Worm (Caenorhabditis elegans) whole organism, L3 larva: Measurements from ENCODE around the gene his-8.

Experiments
- ama-1 ChIP-seq: fragments of 150-350 bp; optimal IDR thresholded peaks from 2 replicates; lab custom pipeline; 2018
- ceh-16 ChIP-seq: sonication (generic microtip); optimal IDR thresholded peaks from 2 replicates; lab custom pipeline; 2017; ENCODE audit warnings: missing biosample characterization, missing genetic modification characterization
- ceh-82 ChIP-seq: fragments of 150-350 bp; optimal IDR thresholded peaks from 2 replicates; lab custom pipeline; 2014; ENCODE audit warnings: missing biosample characterization, missing genetic modification characterization
- daf-12 ChIP-seq: fragments of 150-350 bp; optimal IDR thresholded peaks from 2 replicates; lab custom pipeline; 2014; ENCODE audit warnings: missing biosample characterization, missing genetic modification reagents, missing genetic modification characterization
- egl-5 ChIP-seq: fragments of 150-350 bp; optimal IDR thresholded peaks from 2 replicates; lab custom pipeline; 2017; ENCODE audit warnings: missing biosample characterization, missing genetic modification reagents, missing genetic modification characterization, inconsistent platforms
- elt-1 ChIP-seq: fragments of 150-350 bp; optimal IDR thresholded peaks from 2 replicates; lab custom pipeline; 2014; ENCODE audit warnings: missing biosample characterization, missing genetic modification characterization
- elt-2 ChIP-seq: sonication (generic microtip); optimal IDR thresholded peaks from 2 replicates; lab custom pipeline; 2016; ENCODE audit warnings: missing genetic modification reagents, mild to moderate bottlenecking, missing genetic modification characterization, missing compliant biosample characterization
- fkh-10 ChIP-seq: sonication (generic microtip); optimal IDR thresholded peaks from 2 replicates; lab custom pipeline; 2017; ENCODE audit warnings: missing biosample characterization, missing genetic modification reagents, missing genetic modification characterization
- hmg-11 ChIP-seq: sonication (generic microtip); optimal IDR thresholded peaks from 2 replicates; lab custom pipeline; 2016; ENCODE audit warnings: missing genetic modification characterization, missing compliant biosample characterization
- lin-15B ChIP-seq: fragments of 150-350 bp; optimal IDR thresholded peaks from 2 replicates; lab custom pipeline; 2014; ENCODE audit warnings: missing biosample characterization, missing genetic modification characterization
- lin-39 ChIP-seq: fragments of 150-350 bp; optimal IDR thresholded peaks from 2 replicates; lab custom pipeline; 2018; ENCODE audit warnings: missing biosample characterization, missing genetic modification reagents, missing genetic modification characterization
- lsy-12 ChIP-seq: sonication (generic microtip); optimal IDR thresholded peaks from 2 replicates; lab custom pipeline; 2016; ENCODE audit warnings: mild to moderate bottlenecking, missing genetic modification characterization, missing compliant biosample characterization
- mdl-1 ChIP-seq: fragments of 150-350 bp; optimal IDR thresholded peaks from 2 replicates; lab custom pipeline; 2014; ENCODE audit warnings: missing biosample characterization, missing genetic modification characterization
- nhr-11 ChIP-seq: fragments of 150-350 bp; optimal IDR thresholded peaks from 2 replicates; lab custom pipeline; 2014; ENCODE audit warnings: missing biosample characterization, missing genetic modification characterization
- nhr-12 ChIP-seq: fragments of 150-350 bp; optimal IDR thresholded peaks from 2 replicates; lab custom pipeline; 2014; ENCODE audit warnings: missing biosample characterization, missing genetic modification characterization
- nhr-237 ChIP-seq: fragments of 150-350 bp; optimal IDR thresholded peaks from 2 replicates; lab custom pipeline; 2014; ENCODE audit warnings: missing biosample characterization, missing genetic modification characterization
- nhr-25 ChIP-seq: sonication (generic microtip); optimal IDR thresholded peaks from 2 replicates; lab custom pipeline; 2017; ENCODE audit warnings: missing biosample characterization, missing genetic modification characterization
- nhr-28 ChIP-seq: fragments of 150-350 bp; optimal IDR thresholded peaks from 2 replicates; lab custom pipeline; 2014; ENCODE audit warnings: missing biosample characterization, missing genetic modification characterization
- nhr-77 ChIP-seq: fragments of 150-350 bp; optimal IDR thresholded peaks from 2 replicates; lab custom pipeline; 2014; ENCODE audit warnings: missing biosample characterization, missing genetic modification characterization
- pqm-1 ChIP-seq: fragments of 150-350 bp; optimal IDR thresholded peaks from 2 replicates; lab custom pipeline; 2017; ENCODE audit warnings: missing biosample characterization, missing genetic modification characterization, inconsistent platforms
- sea-2 ChIP-seq: fragments of 150-350 bp; sonication (generic microtip); optimal IDR thresholded peaks from 4 replicates; lab custom pipeline; 2014; ENCODE audit warnings: missing biosample characterization, missing genetic modification reagents, missing genetic modification characterization
- skn-1 ChIP-seq: fragments of 150-350 bp; optimal IDR thresholded peaks from 2 replicates; lab custom pipeline; 2014; ENCODE audit warnings: missing biosample characterization, missing genetic modification characterization
- snpc-4 ChIP-seq: fragments of 150-350 bp; optimal IDR thresholded peaks from 2 replicates; lab custom pipeline; 2014; ENCODE audit warnings: missing biosample characterization, missing genetic modification characterization
- tbx-2 ChIP-seq: sonication (generic microtip); optimal IDR thresholded peaks from 2 replicates; lab custom pipeline; 2016; ENCODE audit warnings: mild to moderate bottlenecking, missing genetic modification characterization, missing compliant biosample characterization
- unc-39 ChIP-seq: sonication (generic microtip); optimal IDR thresholded peaks from 4 replicates; lab custom pipeline; 2017; ENCODE audit warnings: missing biosample characterization, missing genetic modification characterization
- unc-62 ChIP-seq: fragments of 150-350 bp; sonication (generic microtip); optimal IDR thresholded peaks from 4 replicates; lab custom pipeline; 2014; ENCODE audit warnings: missing biosample characterization, missing genetic modification reagents, missing genetic modification characterization
- zag-1 ChIP-seq: fragments of 150-350 bp; optimal IDR thresholded peaks from 2 replicates; lab custom pipeline; 2014; ENCODE audit warnings: missing biosample characterization, missing genetic modification characterization
- ztf-11 ChIP-seq: fragments of 150-350 bp; optimal IDR thresholded peaks from 2 replicates; lab custom pipeline; 2014; ENCODE audit warnings: missing biosample characterization, missing genetic modification characterization
- ztf-4 ChIP-seq: fragments of 150-350 bp; optimal IDR thresholded peaks from 2 replicates; lab custom pipeline; 2014; ENCODE audit warnings: missing biosample characterization, missing genetic modification characterization

The his-8 gene

ce11 chrV:8499407-8499806 lies 33.5 kb downstream of the his-8 start:
- TF ChIP-seq ama-1 = no peak
- TF ChIP-seq unc-62 (GFP tag; lab: Kevin White, UChicago) = no peak
- no peak for TF ChIP-seq sea-2 (GFP tag; lab: Kevin White, UChicago)
- no peak for TF ChIP-seq unc-39
- TF ChIP-seq nhr-28 (tag; lab: Kevin White, UChicago) = no peak
- TF ChIP-seq snpc-4 (tag; lab: Kevin White, UChicago) = no peak
- no peak for TF ChIP-seq tbx-2
- no peak for TF ChIP-seq nhr-77 (tag; lab: Kevin White, UChicago)
- TF ChIP-seq hmg-11 (tag; lab: Kevin White, UChicago) = no peak
- TF ChIP-seq fkh-10 (GFP tag; lab: Kevin White, UChicago) = no peak
- TF ChIP-seq egl-5 (tag; lab: Kevin White, UChicago) = no peak
- no peak for TF ChIP-seq pqm-1 (tag; lab: Kevin White, UChicago)
- no peak for TF ChIP-seq nhr-237 (tag; lab: Kevin White, UChicago)
- TF ChIP-seq nhr-11 (tag; lab: Kevin White, UChicago) = no peak
- no peak for TF ChIP-seq daf-12 (tag; lab: Kevin White, UChicago)
- TF ChIP-seq nhr-12 = no peak
- TF ChIP-seq mdl-1 (tag; lab: Kevin White, UChicago) = no peak
- TF ChIP-seq lsy-12 = no peak
- no peak for TF ChIP-seq skn-1

- TF ChIP-seq snpc-4 (tag; lab: Kevin White, UChicago) (peak; percentile 4), ztf-11 (tag; lab: Kevin White, UChicago) (no peak), elt-2 (tag; lab: Kevin White, UChicago) (peak; percentile 22)
Observed at ce11 chrV:8495965-8496364, 36.9 kb downstream of the his-8 start.

ce11 chrV:8495106-8495505 lies 37.8 kb downstream of the his-8 start:
- TF ChIP-seq ztf-11 (tag; lab: Kevin White, UChicago) (no peak), ceh-16 (tag; lab: Kevin White, UChicago) (no peak), unc-39 (no peak), ceh-82 (tag; lab: Kevin White, UChicago) (no peak), egl-5 (tag; lab: Kevin White, UChicago) (no peak), zag-1 (tag; lab: Kevin White, UChicago) (no peak), ztf-4 (tag; lab: Kevin White, UChicago) (no peak), nhr-25 (tag; lab: Kevin White, UChicago) (no peak), lin-15B (tag; lab: Kevin White, UChicago) (no peak), pqm-1 (tag; lab: Kevin White, UChicago) (no peak)
- TF ChIP-seq, all 47 proteins: peak for 0

ce11 chrV:8494260-8494939 lies 38.5 kb downstream of the his-8 start, which contains the start of gene pxn-1:
Gene pxn-1 (plus strand): TSS chrV:8494889.
- no peak for TF ChIP-seq lsy-12
- peak; percentile 78 for TF ChIP-seq lin-39 (tag; lab: Kevin White, UChicago)
- peak; percentile 55 for TF ChIP-seq unc-62 (GFP tag; lab: Kevin White, UChicago)
- TF ChIP-seq elt-1 (tag; lab: Kevin White, UChicago) = peak; percentile 76
